Fruit fly (Drosophila melanogaster): ENCODE results near the gene Tti1.
A peak's percentile ranks its signal among the peaks of the same experiment; 100 is the strongest.

The Tti1 gene

dm6 chr3R:9800644-9801330, 46.3 kb upstream of the Tti1 start, which contains the start of the genes CG9467 and CG8526 (continued):
- TF ChIP-seq CG34406 (GFP tag; optimal IDR thresholded peaks at IDR 0.05), result peak; percentile 60
- TF ChIP-seq fd85E (GFP tag; optimal IDR thresholded peaks at IDR 0.05), result no peak
- no peak for TF ChIP-seq Lpt (GFP tag; optimal IDR thresholded peaks at IDR 0.05)
- peak; percentile 61 for TF ChIP-seq cyc (GFP tag; optimal IDR thresholded peaks at IDR 0.05)
- TF ChIP-seq CG11294 (GFP tag; IDR thresholded peaks at IDR 0.05), result no peak; the same call in 1 of the 2 replicates
- TF ChIP-seq Hr4 (GFP tag; optimal IDR thresholded peaks at IDR 0.05), result no peak
- peak; percentile 67 for TF ChIP-seq lz (GFP tag; optimal IDR thresholded peaks at IDR 0.05)
- no peak for TF ChIP-seq spab (GFP tag; optimal IDR thresholded peaks at IDR 0.05)
- peak; percentile 97 for TF ChIP-seq svp (GFP tag)
- TF ChIP-seq eg (GFP tag; IDR thresholded peaks at IDR 0.05), result peak; percentile 47; the same call in 1 of the 3 replicates
- TF ChIP-seq Eip93F (GFP tag; optimal IDR thresholded peaks at IDR 0.05), result peak; percentile 48
- TF ChIP-seq CG11902 (GFP tag; optimal IDR thresholded peaks at IDR 0.05), result peak; percentile 49
- peak; percentile 55 for TF ChIP-seq CG31627 (GFP tag; optimal IDR thresholded peaks at IDR 0.05)
- no peak for TF ChIP-seq Hr38 (GFP tag; optimal IDR thresholded peaks at IDR 0.05)
- 0 out of 3 replicates have a peak, but pooled peaks have one; percentile 34 for TF ChIP-seq CG6163 (GFP tag; IDR thresholded peaks at IDR 0.05)
- no peak for TF ChIP-seq CG6276 (GFP tag; optimal IDR thresholded peaks at IDR 0.05)
- TF ChIP-seq CG3032 (tag; optimal IDR thresholded peaks at IDR 0.05), result peak; percentile 64
- TF ChIP-seq CG8319 (GFP tag; optimal IDR thresholded peaks at IDR 0.05), result no peak

- TF ChIP-seq CG8119 (GFP tag; IDR thresholded peaks at IDR 0.05), result peak; percentile 61; the same call in 2 of the 3 replicates
- TF ChIP-seq esn (GFP tag; optimal IDR thresholded peaks at IDR 0.05), result peak; percentile 41
- no peak for TF ChIP-seq dac (GFP tag; optimal IDR thresholded peaks at IDR 0.05)
- no peak for TF ChIP-seq CG1621 (tag; optimal IDR thresholded peaks at IDR 0.05)
- TF ChIP-seq CG8319 (GFP tag; optimal IDR thresholded peaks at IDR 0.05), result no peak
- TF ChIP-seq fd59A (GFP tag; optimal IDR thresholded peaks at IDR 0.05), result no peak
- no peak for TF ChIP-seq CG7368 (GFP tag; optimal IDR thresholded peaks at IDR 0.05)
- TF ChIP-seq CG31627 (GFP tag; optimal IDR thresholded peaks at IDR 0.05), result peak; percentile 19
- no peak for TF ChIP-seq achi (GFP tag; optimal IDR thresholded peaks at IDR 0.05)
- TF ChIP-seq CG15336 (GFP tag; IDR thresholded peaks at IDR 0.05), result peak; percentile 70
- TF ChIP-seq CG11294 (GFP tag; IDR thresholded peaks at IDR 0.05), result no peak
- no peak for TF ChIP-seq CG9139 (GFP tag; optimal IDR thresholded peaks at IDR 0.05)
- no peak for TF ChIP-seq CG11902 (GFP tag; optimal IDR thresholded peaks at IDR 0.05)
- TF ChIP-seq CG6792 (GFP tag; optimal IDR thresholded peaks at IDR 0.05), result no peak
- peak; percentile 11 for TF ChIP-seq acj6 (GFP tag; optimal IDR thresholded peaks at IDR 0.05)
- no peak for TF ChIP-seq CG16779 (tag; optimal IDR thresholded peaks at IDR 0.05)
- no peak for TF ChIP-seq Hr39 (GFP tag; optimal IDR thresholded peaks at IDR 0.05)
- TF ChIP-seq Ets96B (tag; optimal IDR thresholded peaks at IDR 0.05), result no peak
- no peak for TF ChIP-seq CG11762 (GFP tag; optimal IDR thresholded peaks at IDR 0.05; ENCODE audit: insufficient read depth)
- TF ChIP-seq eg (GFP tag; IDR thresholded peaks at IDR 0.05), result peak; percentile 25; the same call in 1 of the 3 replicates
- no peak for TF ChIP-seq Lpt (GFP tag; optimal IDR thresholded peaks at IDR 0.05)
- TF ChIP-seq Gug (GFP tag; IDR thresholded peaks at IDR 0.05), result no peak
- peak; percentile 79 for TF ChIP-seq Eip78C (GFP tag)
- TF ChIP-seq svp (GFP tag), result no peak
- no peak for TF ChIP-seq Eip93F (GFP tag; optimal IDR thresholded peaks at IDR 0.05)
- TF ChIP-seq Met (GFP tag; optimal IDR thresholded peaks at IDR 0.05), result no peak
These were observed 38.5 kb upstream of the Tti1 start, which contains the start of gene CG8516 for dm6 chr3R:9793018-9793417. Gene CG8516 (plus strand): TSS chr3R:9793295.

- TF ChIP-seq CG15336 (GFP tag; IDR thresholded peaks at IDR 0.05) (no peak), ss (GFP tag; optimal IDR thresholded peaks at IDR 0.05) (no peak), Eip93F (GFP tag; optimal IDR thresholded peaks at IDR 0.05) (no peak), Sox15 (GFP tag; optimal IDR thresholded peaks at IDR 0.05) (peak; percentile 13), CG6276 (GFP tag; optimal IDR thresholded peaks at IDR 0.05) (no peak), Hr4 (GFP tag; optimal IDR thresholded peaks at IDR 0.05) (no peak), CG34406 (GFP tag; optimal IDR thresholded peaks at IDR 0.05) (no peak), CG3032 (tag; optimal IDR thresholded peaks at IDR 0.05) (peak; percentile 58), pdm3 (GFP tag; optimal IDR thresholded peaks at IDR 0.05) (no peak), Hr38 (GFP tag; optimal IDR thresholded peaks at IDR 0.05) (no peak), OdsH (GFP tag; optimal IDR thresholded peaks at IDR 0.05) (no peak), fkh (GFP tag; optimal IDR thresholded peaks at IDR 0.05) (no peak), Eip78C (GFP tag) (peak; percentile 83), fd59A (GFP tag; optimal IDR thresholded peaks at IDR 0.05) (no peak), salr (GFP tag; optimal IDR thresholded peaks at IDR 0.05) (no peak), CG6792 (GFP tag; optimal IDR thresholded peaks at IDR 0.05) (no peak), Ets96B (tag; optimal IDR thresholded peaks at IDR 0.05) (peak; percentile 38), CG9139 (GFP tag; optimal IDR thresholded peaks at IDR 0.05) (no peak), dac (GFP tag; optimal IDR thresholded peaks at IDR 0.05) (no peak), CG8319 (GFP tag; optimal IDR thresholded peaks at IDR 0.05) (no peak), CG8632 (GFP tag; optimal IDR thresholded peaks at IDR 0.05) (no peak), esn (GFP tag; optimal IDR thresholded peaks at IDR 0.05) (peak; percentile 71), achi (GFP tag; optimal IDR thresholded peaks at IDR 0.05) (no peak), svp (GFP tag) (no peak), CG31627 (GFP tag; optimal IDR thresholded peaks at IDR 0.05) (peak; percentile 58), Lpt (GFP tag; optimal IDR thresholded peaks at IDR 0.05) (no peak)
These were observed 36.8 kb upstream of the Tti1 start, which contains the start of the genes CG12945 and CG8507 for dm6 chr3R:9791177-9791806. Gene CG12945 (minus strand): TSS chr3R:9791221. Gene CG8507 (plus strand): TSS chr3R:9791483.

Data from whole organism, prepupa.